Worm (Caenorhabditis elegans) whole organism, mixed stage, embryonic: Measurements from ENCODE around the gene emb-8.

Experiments
- M03D4.4 ChIP-seq: sonication (generic microtip); optimal IDR thresholded peaks from 2 replicates; lab custom pipeline; 2017; ENCODE audit warnings: mild to moderate bottlenecking, missing genetic modification characterization, missing compliant biosample characterization
- bed-3 ChIP-seq: fragments of 200-800 bp; sonication (Bioruptor generic); optimal IDR thresholded peaks from 3 replicates; lab custom pipeline; 2018; ENCODE audit warnings: mild to moderate bottlenecking, missing genetic modification characterization, moderate library complexity, missing compliant biosample characterization
- blmp-1 ChIP-seq: fragments of 150-350 bp; optimal IDR thresholded peaks from 2 replicates; lab custom pipeline; 2014; ENCODE audit warnings: missing biosample characterization, missing genetic modification characterization
- ceh-39 ChIP-seq: fragments of 150-350 bp; optimal IDR thresholded peaks from 2 replicates; lab custom pipeline; 2014; ENCODE audit warnings: missing biosample characterization, missing genetic modification characterization
- ceh-43 ChIP-seq: fragments of 200-800 bp; sonication (Bioruptor generic); optimal IDR thresholded peaks from 2 replicates; lab custom pipeline; 2018; ENCODE audit warnings: mild to moderate bottlenecking, missing genetic modification characterization, moderate library complexity, missing compliant biosample characterization
- ceh-83 ChIP-seq: fragments of 200-800 bp; sonication (Bioruptor generic); optimal IDR thresholded peaks from 2 replicates; lab custom pipeline; 2018; ENCODE audit warnings: mild to moderate bottlenecking, missing genetic modification characterization, missing compliant biosample characterization
- ces-1 ChIP-seq: fragments of 150-350 bp; optimal IDR thresholded peaks from 2 replicates; lab custom pipeline; 2014; ENCODE audit warnings: missing biosample characterization, missing genetic modification reagents, missing genetic modification characterization
- cnd-1 ChIP-seq: fragments of 200-800 bp; sonication (Bioruptor generic); optimal IDR thresholded peaks from 2 replicates; lab custom pipeline; 2018; ENCODE audit warnings: mild to moderate bottlenecking, missing genetic modification characterization, missing compliant biosample characterization
- drap-1 ChIP-seq: fragments of 200-800 bp; sonication (Bioruptor generic); optimal IDR thresholded peaks from 3 replicates; lab custom pipeline; 2018; ENCODE audit warnings: mild to moderate bottlenecking, missing genetic modification characterization, missing compliant biosample characterization
- elt-1 ChIP-seq: sonication (generic microtip); optimal IDR thresholded peaks from 2 replicates; lab custom pipeline; 2017; ENCODE audit warnings: missing genetic modification characterization, mild to moderate bottlenecking, missing compliant biosample characterization, antibody characterized with exemption, moderate library complexity, borderline replicate concordance; ENCODE audit not compliant: insufficient read depth
- elt-3 ChIP-seq: fragments of 150-350 bp; optimal IDR thresholded peaks from 2 replicates; lab custom pipeline; 2014; ENCODE audit warnings: missing biosample characterization, missing genetic modification characterization
- ham-2 ChIP-seq: fragments of 200-800 bp; sonication (Bioruptor generic); optimal IDR thresholded peaks from 2 replicates; lab custom pipeline; 2018; ENCODE audit warnings: mild to moderate bottlenecking, missing genetic modification characterization, missing compliant biosample characterization
- hlh-1 ChIP-seq: fragments of 150-350 bp; optimal IDR thresholded peaks from 2 replicates; lab custom pipeline; 2014; ENCODE audit warnings: missing biosample characterization, missing genetic modification reagents, missing genetic modification characterization
- lin-13 ChIP-seq: fragments of 150-350 bp; optimal IDR thresholded peaks from 2 replicates; lab custom pipeline; 2014; ENCODE audit warnings: missing biosample characterization, missing genetic modification characterization
- lin-32 ChIP-seq: fragments of 200-800 bp; sonication (Bioruptor generic); optimal IDR thresholded peaks from 2 replicates; lab custom pipeline; 2018; ENCODE audit warnings: mild to moderate bottlenecking, missing genetic modification characterization, missing compliant biosample characterization
- lsy-2 ChIP-seq: fragments of 150-350 bp; optimal IDR thresholded peaks from 2 replicates; lab custom pipeline; 2014; ENCODE audit warnings: missing biosample characterization, missing genetic modification characterization
- mab-5 ChIP-seq: fragments of 150-350 bp; optimal IDR thresholded peaks from 2 replicates; lab custom pipeline; 2014; ENCODE audit warnings: missing biosample characterization, missing genetic modification characterization
- mep-1 ChIP-seq: fragments of 150-350 bp; optimal IDR thresholded peaks from 2 replicates; lab custom pipeline; 2017; ENCODE audit warnings: missing biosample characterization, missing genetic modification reagents, missing genetic modification characterization, inconsistent platforms
- mls-2 ChIP-seq: sonication (generic microtip); optimal IDR thresholded peaks from 2 replicates; lab custom pipeline; 2016; ENCODE audit warnings: mild to moderate bottlenecking, missing genetic modification characterization, moderate library complexity, missing compliant biosample characterization
- nhr-12 ChIP-seq: fragments of 150-350 bp; optimal IDR thresholded peaks from 2 replicates; lab custom pipeline; 2014; ENCODE audit warnings: missing biosample characterization, missing genetic modification characterization
- nhr-2 ChIP-seq: fragments of 150-350 bp; optimal IDR thresholded peaks from 2 replicates; lab custom pipeline; 2014; ENCODE audit warnings: missing biosample characterization, missing genetic modification characterization
- nhr-237 ChIP-seq: fragments of 150-350 bp; optimal IDR thresholded peaks from 2 replicates; lab custom pipeline; 2014; ENCODE audit warnings: missing biosample characterization, missing genetic modification characterization
- nhr-28 ChIP-seq: fragments of 150-350 bp; optimal IDR thresholded peaks from 2 replicates; lab custom pipeline; 2014; ENCODE audit warnings: missing biosample characterization, missing genetic modification characterization
- nhr-76 ChIP-seq: sonication (generic microtip); optimal IDR thresholded peaks from 2 replicates; lab custom pipeline; 2017; ENCODE audit warnings: missing biosample characterization, missing genetic modification characterization
- pha-4 ChIP-seq: fragments of 150-350 bp; optimal IDR thresholded peaks from 2 replicates; lab custom pipeline; 2018; ENCODE audit warnings: missing biosample characterization, missing genetic modification reagents, missing genetic modification characterization
- sem-2 ChIP-seq: fragments of 200-800 bp; sonication (Bioruptor generic); optimal IDR thresholded peaks from 2 replicates; lab custom pipeline; 2018; ENCODE audit warnings: mild to moderate bottlenecking, missing genetic modification characterization, missing compliant biosample characterization
- sptf-1 ChIP-seq: sonication (generic microtip); optimal IDR thresholded peaks from 2 replicates; lab custom pipeline; 2017; ENCODE audit warnings: mild to moderate bottlenecking, missing genetic modification characterization, moderate library complexity, missing compliant biosample characterization
- tbx-8 ChIP-seq: fragments of 200-800 bp; sonication (Bioruptor generic); optimal IDR thresholded peaks from 2 replicates; lab custom pipeline; 2018; ENCODE audit warnings: mild to moderate bottlenecking, missing genetic modification characterization, moderate library complexity, missing compliant biosample characterization
- unc-62 ChIP-seq: fragments of 150-350 bp; optimal IDR thresholded peaks from 2 replicates; lab custom pipeline; 2014; ENCODE audit warnings: missing biosample characterization, missing genetic modification reagents, missing genetic modification characterization
- ztf-11 ChIP-seq: fragments of 150-350 bp; optimal IDR thresholded peaks from 2 replicates; lab custom pipeline; 2014; ENCODE audit warnings: missing biosample characterization, missing genetic modification characterization

The emb-8 gene

DNA sequence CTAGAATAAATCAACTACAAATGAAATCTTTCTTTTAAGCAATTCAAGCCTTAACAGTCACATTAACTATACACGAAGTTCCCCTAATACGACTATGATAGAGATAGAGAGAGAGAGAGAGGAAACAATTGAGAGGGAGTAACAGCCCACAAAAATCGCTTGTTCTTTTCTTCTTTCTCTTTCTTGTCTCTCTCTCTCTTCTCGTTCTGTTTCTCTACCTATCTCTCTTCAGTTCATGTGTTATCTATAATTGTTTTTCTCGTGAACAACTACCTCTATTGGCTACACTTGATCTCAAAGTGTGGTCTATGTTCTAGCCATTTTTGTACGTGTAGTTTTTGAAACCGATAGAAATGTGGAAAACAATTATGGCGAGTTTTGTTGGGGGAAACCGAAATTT, 3.2 kb upstream of the emb-8 start (continued):
- no peak for TF ChIP-seq elt-3
- TF ChIP-seq blmp-1 (tag; lab: Kevin White, UChicago): no peak
- TF ChIP-seq bed-3 (GFP tag; lab: Kevin White, UChicago): no peak
- no peak for TF ChIP-seq ceh-43
- TF ChIP-seq, all 35 proteins: peak for 4

DNA sequence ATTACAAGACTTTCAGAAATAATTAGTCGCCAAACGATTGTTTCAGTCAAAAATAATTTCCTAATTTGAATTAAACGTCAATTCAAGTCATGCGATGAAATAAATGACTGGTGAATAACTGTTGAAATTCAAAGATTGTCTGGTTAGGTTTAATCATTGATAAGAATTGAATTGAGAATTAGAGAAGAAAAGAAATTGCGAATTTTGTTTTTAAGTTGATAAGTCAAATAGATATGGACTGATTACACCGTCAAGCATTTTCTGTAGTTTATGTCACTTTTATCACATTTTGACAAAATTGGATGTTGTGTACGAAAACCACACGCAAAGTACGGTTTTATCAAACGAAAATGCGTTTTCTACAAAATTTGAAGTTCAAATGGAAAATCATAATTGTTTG, 1.8 kb upstream of the emb-8 start:
- TF ChIP-seq nhr-2: no peak
- no peak for TF ChIP-seq bed-3 (GFP tag; lab: Kevin White, UChicago)
- TF ChIP-seq hlh-1: no peak
- no peak for TF ChIP-seq mab-5 (tag; lab: Kevin White, UChicago)
- TF ChIP-seq mls-2 (tag; lab: Kevin White, UChicago): no peak

DNA sequence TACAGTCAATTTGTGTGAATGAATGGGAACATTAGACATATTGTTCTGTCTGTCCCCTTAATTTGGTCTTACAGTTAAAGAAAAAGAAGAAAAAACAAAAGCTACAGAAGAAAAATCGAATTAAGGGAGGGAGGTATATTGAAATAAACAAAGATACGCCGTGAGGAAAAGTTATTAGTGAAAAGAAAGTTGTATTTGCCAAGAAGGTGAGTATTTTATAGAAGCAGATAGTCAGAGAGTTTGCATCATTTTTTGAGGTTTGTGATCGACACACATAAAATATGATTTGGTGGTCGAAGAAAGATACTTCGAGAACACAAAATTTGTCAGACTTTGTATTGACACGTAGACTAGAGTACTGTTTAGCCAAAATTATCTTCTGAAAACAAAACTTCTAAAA, 872 bp upstream of the emb-8 start:
- TF ChIP-seq sem-2 (no peak), ceh-83 (GFP tag; lab: Kevin White, UChicago) (no peak), nhr-12 (tag; lab: Kevin White, UChicago) (no peak), tbx-8 (GFP tag; lab: Kevin White, UChicago) (no peak), ztf-11 (tag; lab: Kevin White, UChicago) (no peak), nhr-237 (tag; lab: Kevin White, UChicago) (no peak), nhr-28 (tag; lab: Kevin White, UChicago) (no peak), unc-62 (GFP tag; lab: Kevin White, UChicago) (no peak), pha-4 (tag; lab: Kevin White, UChicago) (no peak), ham-2 (GFP tag; lab: Kevin White, UChicago) (no peak), ces-1 (no peak), drap-1 (no peak), elt-3 (no peak), nhr-76 (no peak), cnd-1 (no peak), blmp-1 (tag; lab: Kevin White, UChicago) (no peak), bed-3 (GFP tag; lab: Kevin White, UChicago) (no peak), sptf-1 (tag; lab: Kevin White, UChicago) (no peak)
- TF ChIP-seq, all 35 proteins: peak for 0

DNA sequence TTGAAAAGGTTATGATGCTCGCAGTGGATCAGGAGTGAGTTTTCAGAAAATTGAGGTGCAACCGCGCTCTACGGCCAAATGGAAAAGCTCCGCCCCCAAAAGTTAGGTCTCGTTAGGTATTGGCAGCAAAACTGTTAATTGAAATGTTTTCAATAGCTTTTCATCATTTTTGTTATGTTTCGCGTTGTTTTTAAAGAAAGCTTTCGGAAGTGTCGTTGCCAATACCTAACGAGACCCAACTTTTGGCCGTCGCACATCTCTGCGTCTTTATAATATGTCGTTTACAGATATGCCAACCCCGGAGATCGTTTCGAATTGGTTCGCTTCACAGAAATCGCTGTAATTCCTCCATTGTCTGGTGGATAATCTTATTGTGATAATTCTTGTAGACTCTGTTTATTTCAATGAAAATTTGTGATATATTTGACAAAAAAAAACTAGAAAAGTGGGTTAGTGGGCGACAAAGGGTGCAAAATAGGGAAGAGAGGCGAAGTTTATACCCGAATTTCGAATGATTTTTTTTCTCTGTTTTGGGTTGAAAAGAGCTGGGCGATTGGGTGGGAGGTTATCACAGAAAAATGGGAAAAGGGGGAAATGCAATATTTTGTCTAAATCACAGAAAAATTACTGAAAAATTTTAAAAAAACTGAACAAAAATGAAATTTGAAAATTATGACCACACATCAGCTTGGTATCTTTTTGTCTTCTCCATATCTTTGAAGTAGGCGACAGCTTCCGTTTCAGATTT, 3.0 kb downstream of the emb-8 start:
- TF ChIP-seq nhr-237 (tag; lab: Kevin White, UChicago): no peak
- TF ChIP-seq mep-1 (tag; lab: Kevin White, UChicago): peak; percentile 18

DNA sequence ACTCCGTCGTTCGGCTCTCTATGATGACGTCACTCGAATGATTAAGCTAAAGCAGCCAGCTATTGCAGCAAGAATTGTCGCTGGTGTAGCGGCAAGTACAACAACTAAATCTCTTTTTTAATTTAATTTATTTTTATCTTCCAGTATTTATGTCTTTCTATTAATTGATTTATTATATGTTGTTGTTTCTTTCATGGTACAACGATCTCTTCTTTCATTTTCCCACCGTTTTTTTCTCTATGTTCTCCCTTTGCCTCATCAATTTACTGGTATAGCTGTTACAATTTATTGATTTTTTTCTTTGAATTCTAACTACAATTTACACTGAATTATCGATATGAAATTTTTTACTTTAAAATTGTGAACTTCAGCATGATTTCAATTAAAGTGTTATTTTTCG, 3.8 kb downstream of the emb-8 start, which contains the start of gene moc-6:
Gene moc-6 (plus strand): TSS at position 301 of the 400 bp plus-strand sequence.
- TF ChIP-seq cnd-1: no peak
- no peak for TF ChIP-seq nhr-2
- no peak for TF ChIP-seq lsy-2 (tag; lab: Kevin White, UChicago)
- TF ChIP-seq ceh-83 (GFP tag; lab: Kevin White, UChicago): no peak
- no peak for TF ChIP-seq ces-1
- TF ChIP-seq lin-32 (GFP tag; lab: Kevin White, UChicago): no peak
- no peak for TF ChIP-seq ceh-39 (tag; lab: Kevin White, UChicago)
- TF ChIP-seq mls-2 (tag; lab: Kevin White, UChicago): no peak
- TF ChIP-seq lin-13 (tag; lab: Kevin White, UChicago): no peak
- no peak for TF ChIP-seq sem-2
- TF ChIP-seq elt-1 (tag; lab: Kevin White, UChicago): no peak
- TF ChIP-seq ceh-43: no peak
- TF ChIP-seq pha-4 (tag; lab: Kevin White, UChicago): no peak
- no peak for TF ChIP-seq ham-2 (GFP tag; lab: Kevin White, UChicago)
- no peak for TF ChIP-seq nhr-237 (tag; lab: Kevin White, UChicago)
- TF ChIP-seq M03D4.4 (tag; lab: Kevin White, UChicago): no peak
- TF ChIP-seq nhr-76: no peak
- TF ChIP-seq drap-1: no peak
- TF ChIP-seq, all 35 proteins: peak for 0

DNA sequence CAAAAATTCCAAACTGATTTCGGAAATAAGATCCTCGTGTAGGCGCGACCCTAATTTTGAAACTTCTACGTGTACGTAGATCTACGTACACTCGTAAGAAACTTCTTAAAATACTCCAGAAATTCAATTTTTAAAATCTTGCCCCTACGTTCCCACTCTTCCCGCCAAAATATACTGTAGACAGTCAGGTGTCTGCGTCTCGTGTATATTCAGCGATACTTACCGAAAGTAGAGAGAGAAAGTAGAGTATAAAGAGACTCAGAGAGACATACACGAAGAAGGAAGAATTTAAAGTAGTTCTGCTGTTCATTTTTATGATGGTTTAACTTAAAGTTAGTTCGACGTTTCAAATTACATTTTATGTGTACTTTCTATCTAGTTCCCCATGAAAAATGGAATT, 6.2 kb downstream of the emb-8 start:
- TF ChIP-seq lsy-2 (tag; lab: Kevin White, UChicago): peak; percentile 42
- TF ChIP-seq ceh-39 (tag; lab: Kevin White, UChicago): no peak
- no peak for TF ChIP-seq bed-3 (GFP tag; lab: Kevin White, UChicago)
